Worm (Caenorhabditis elegans): ENCODE data around the gene gars-1.

Gene gars-1

ce11 chrIII:5153137-5153536 is 10.3 kb downstream of the gars-1 start, which contains the start of the genes rbm-42 and grwd-1 (continued):
- TF ChIP-seq nhr-19 (GFP tag; conservative IDR thresholded peaks at IDR 0.05) (no peak), efl-1 (optimal IDR thresholded peaks at IDR 0.05) (peak; percentile 32 to 43), efl-1 (GFP tag; optimal IDR thresholded peaks at IDR 0.05 in 1 of 2) (peak; percentile 58 to 76), mef-2 (tag; optimal IDR thresholded peaks at IDR 0.05) (no peak), pax-3 (tag; optimal IDR thresholded peaks at IDR 0.05) (no peak), Y116A8C.19 (tag; optimal IDR thresholded peaks at IDR 0.05; ENCODE audit: borderline replicate concordance) (no peak), grh-1 (GFP tag; IDR thresholded peaks at IDR 0.05) (no peak), nhr-76 (tag; optimal IDR thresholded peaks at IDR 0.05) (no peak), aha-1 (tag; optimal IDR thresholded peaks at IDR 0.05) (no peak), ets-5 (GFP tag; IDR thresholded peaks at IDR 0.05) (no peak), nhr-85 (tag) (no peak), aly-2 (tag; optimal IDR thresholded peaks at IDR 0.05) (no peak)

- no peak for TF ChIP-seq unc-86 (tag; optimal IDR thresholded peaks at IDR 0.05)
Measured at ce11 chrIII:5150980-5151379, 12.4 kb downstream of the gars-1 start.

- no peak for TF ChIP-seq unc-98 (GFP tag; IDR thresholded peaks at IDR 0.05)
Measured at ce11 chrIII:5150012-5150411, 13.4 kb downstream of the gars-1 start.

ce11 chrIII:5149478-5149877 is 13.9 kb downstream of the gars-1 start, which contains the start of gene Y54H5A.2:
Gene Y54H5A.2, minus strand, starts transcription at chrIII:5149578.
- TF ChIP-seq skn-1 (tag; optimal IDR thresholded peaks at IDR 0.05): no peak
- no peak for TF ChIP-seq C04F5.9 (tag; optimal IDR thresholded peaks at IDR 0.05)
- TF ChIP-seq unc-86 (tag; optimal IDR thresholded peaks at IDR 0.05): no peak
- TF ChIP-seq lin-13 (GFP tag; optimal IDR thresholded peaks at IDR 0.05): no peak
- TF ChIP-seq alr-1 (tag; optimal IDR thresholded peaks at IDR 0.05; ENCODE audit: borderline replicate concordance): no peak
- TF ChIP-seq isw-1 (GFP tag; IDR thresholded peaks at IDR 0.05): no peak
- no peak for TF ChIP-seq nhr-76 (tag; optimal IDR thresholded peaks at IDR 0.05)
- TF ChIP-seq aha-1 (tag; optimal IDR thresholded peaks at IDR 0.05): no peak
- TF ChIP-seq sptf-1 (tag; optimal IDR thresholded peaks at IDR 0.05): no peak
- no peak for TF ChIP-seq nhr-85 (tag)
- TF ChIP-seq egl-13 (tag; optimal IDR thresholded peaks at IDR 0.05): no peak
- no peak for TF ChIP-seq nhr-84 (tag; optimal IDR thresholded peaks at IDR 0.05)
- no peak for TF ChIP-seq xbp-1 (tag; optimal IDR thresholded peaks at IDR 0.05)
- no peak for TF ChIP-seq nhr-19 (GFP tag; conservative IDR thresholded peaks at IDR 0.05)
- no peak for TF ChIP-seq Y116A8C.19 (tag; optimal IDR thresholded peaks at IDR 0.05; ENCODE audit: borderline replicate concordance)
- no peak for TF ChIP-seq C34B4.2 (tag; optimal IDR thresholded peaks at IDR 0.05)
- no peak for TF ChIP-seq ceh-82 (tag; optimal IDR thresholded peaks at IDR 0.05)

- TF ChIP-seq ceh-88 (GFP tag; IDR thresholded peaks at IDR 0.05) (no peak), elt-2 (tag; optimal IDR thresholded peaks at IDR 0.05) (peak; percentile 44), efl-1 (optimal IDR thresholded peaks at IDR 0.05) (no peak), efl-1 (GFP tag; optimal IDR thresholded peaks at IDR 0.05 in 1 of 2) (peak in 1 of 2 experiments; percentile 30), ceh-8 (GFP tag; optimal IDR thresholded peaks at IDR 0.05) (no peak), lsy-2 (tag; optimal IDR thresholded peaks at IDR 0.05) (no peak)
Measured at ce11 chrIII:5147445-5147844, 16.0 kb downstream of the gars-1 start.

- TF ChIP-seq nhr-237 (tag; optimal IDR thresholded peaks at IDR 0.05) (no peak), lin-35 (GFP tag; optimal IDR thresholded peaks at IDR 0.05) (peak in 1 of 2 experiments; percentile 2), elt-2 (tag; optimal IDR thresholded peaks at IDR 0.05) (peak; percentile 51), efl-1 (optimal IDR thresholded peaks at IDR 0.05) (no peak), efl-1 (GFP tag; optimal IDR thresholded peaks at IDR 0.05 in 1 of 2) (peak in 1 of 2 experiments; percentile 85)
Measured at ce11 chrIII:5146749-5147148, 16.7 kb downstream of the gars-1 start.

- TF ChIP-seq elt-2 (tag; optimal IDR thresholded peaks at IDR 0.05) (peak; percentile 11), nhr-47 (tag; optimal IDR thresholded peaks at IDR 0.05) (no peak), efl-1 (optimal IDR thresholded peaks at IDR 0.05) (no peak), efl-1 (GFP tag; optimal IDR thresholded peaks at IDR 0.05 in 1 of 2) (peak in 1 of 2 experiments; percentile 92)
Measured at ce11 chrIII:5145874-5146273, 17.6 kb downstream of the gars-1 start.
